Worm (Caenorhabditis elegans): ENCODE data around the gene F22F4.4.

- TF ChIP-seq R02D3.7 (tag; optimal IDR thresholded peaks at IDR 0.05): no peak
- no peak for TF ChIP-seq unc-62 (GFP tag; optimal IDR thresholded peaks at IDR 0.05)
Observed at ce11 chrX:6019886-6020469, 18.6 kb upstream of the F22F4.4 start, which contains the start of gene C09B8.4.
